Worm (Caenorhabditis elegans) whole organism, young adult: ENCODE measurements around the gene unc-4.

ENCODE experiments used
- B0019.2 ChIP-seq: fragments of 200-800 bp; sonication (Bioruptor generic); conservative IDR thresholded peaks from 2 replicates; pipeline ENCODE4 v1.3.6; 2022; ENCODE audit warnings: missing genetic modification reagents, missing genetic modification characterization, missing compliant biosample characterization
- F10E7.11 ChIP-seq: sonication (generic microtip); optimal IDR thresholded peaks from 2 replicates; lab custom pipeline; 2017; ENCODE audit warnings: mild to moderate bottlenecking, missing genetic modification characterization, moderate library complexity, missing compliant biosample characterization
- F33H1.4 ChIP-seq: fragments of 200-800 bp; sonication (Bioruptor generic); IDR thresholded peaks from 2 replicates; pipeline ENCODE4 v1.3.6; 2022; ENCODE audit warnings: missing genetic modification reagents, missing genetic modification characterization, missing compliant biosample characterization
- F37B4.10 ChIP-seq: fragments of 200-800 bp; sonication (Bioruptor generic); IDR thresholded peaks from 2 replicates; pipeline ENCODE4 v1.3.6; 2022; ENCODE audit warnings: missing genetic modification characterization, missing compliant biosample characterization
- F52B5.7 ChIP-seq: sonication (generic microtip); optimal IDR thresholded peaks from 2 replicates; lab custom pipeline; 2016; ENCODE audit warnings: mild to moderate bottlenecking, missing genetic modification characterization, missing compliant biosample characterization
- F57C9.4 ChIP-seq: sonication (generic microtip); optimal IDR thresholded peaks from 2 replicates; lab custom pipeline; 2017; ENCODE audit warnings: mild to moderate bottlenecking, missing genetic modification characterization, missing compliant biosample characterization
- T07F8.4 ChIP-seq: sonication (generic microtip); optimal IDR thresholded peaks from 2 replicates; lab custom pipeline; 2016; ENCODE audit warnings: mild to moderate bottlenecking, missing genetic modification characterization, moderate library complexity, missing compliant biosample characterization
- T26A5.8 ChIP-seq: sonication (generic microtip); optimal IDR thresholded peaks from 2 replicates; lab custom pipeline; 2016; ENCODE audit warnings: missing genetic modification characterization, missing compliant biosample characterization
- Y53F4B.3 ChIP-seq: fragments of 200-800 bp; sonication (Bioruptor generic); IDR thresholded peaks from 2 replicates; pipeline ENCODE4 v1.3.6; 2022; ENCODE audit warnings: missing genetic modification reagents, missing genetic modification characterization, missing compliant biosample characterization
- Y53G8AR.9 ChIP-seq: fragments of 200-800 bp; sonication (Bioruptor generic); conservative IDR thresholded peaks from 2 replicates; pipeline ENCODE4 v1.3.6; 2022; ENCODE audit warnings: missing genetic modification reagents, missing genetic modification characterization, missing compliant biosample characterization
- aptf-3 ChIP-seq: fragments of 200-800 bp; sonication (Bioruptor generic); IDR thresholded peaks from 2 replicates; pipeline ENCODE4 v1.3.6; 2022; ENCODE audit warnings: missing genetic modification characterization, missing compliant biosample characterization
- atf-7 ChIP-seq: sonication (generic microtip); optimal IDR thresholded peaks from 2 replicates; lab custom pipeline; 2017; ENCODE audit warnings: mild to moderate bottlenecking, missing genetic modification characterization, missing compliant biosample characterization
- attf-6 ChIP-seq: fragments of 200-800 bp; sonication (Bioruptor generic); IDR thresholded peaks from 2 replicates; pipeline ENCODE4 v1.3.6; 2022; ENCODE audit warnings: missing genetic modification reagents, missing genetic modification characterization, missing compliant biosample characterization
- bed-2 ChIP-seq: fragments of 200-800 bp; sonication (Bioruptor generic); IDR thresholded peaks from 2 replicates; pipeline ENCODE4 v1.3.6; 2022; ENCODE audit warnings: missing genetic modification reagents, missing genetic modification characterization, missing compliant biosample characterization
- ceh-27 ChIP-seq: fragments of 200-800 bp; sonication (Bioruptor generic); optimal IDR thresholded peaks from 2 replicates; lab custom pipeline; 2018; ENCODE audit warnings: mild to moderate bottlenecking, missing genetic modification characterization, moderate library complexity, missing compliant biosample characterization
- ceh-58 ChIP-seq: fragments of 200-800 bp; sonication (Bioruptor generic); IDR thresholded peaks from 2 replicates; pipeline ENCODE4 v1.3.6; 2022; ENCODE audit warnings: missing genetic modification characterization, missing compliant biosample characterization
- ceh-79 ChIP-seq: sonication (generic microtip); optimal IDR thresholded peaks from 2 replicates; lab custom pipeline; 2017; ENCODE audit warnings: mild to moderate bottlenecking, missing genetic modification characterization, missing compliant biosample characterization
- ceh-91 ChIP-seq: fragments of 200-800 bp; sonication (Bioruptor generic); IDR thresholded peaks from 2 replicates; pipeline ENCODE4 v1.3.6; 2022; ENCODE audit warnings: missing genetic modification reagents, missing genetic modification characterization, missing compliant biosample characterization
- die-1 ChIP-seq: sonication (generic microtip); optimal IDR thresholded peaks from 2 replicates; lab custom pipeline; 2016; ENCODE audit warnings: missing genotype, mild to moderate bottlenecking, missing genetic modification characterization, missing compliant biosample characterization
- dox-1 ChIP-seq: fragments of 200-800 bp; sonication (Bioruptor generic); IDR thresholded peaks from 2 replicates; pipeline ENCODE4 v1.3.6; 2022; ENCODE audit warnings: missing genetic modification reagents, missing genetic modification characterization, missing compliant biosample characterization
- dpl-1 ChIP-seq: fragments of 150-350 bp; optimal IDR thresholded peaks from 2 replicates; lab custom pipeline; 2014; ENCODE audit warnings: missing biosample characterization, missing genetic modification reagents, missing genetic modification characterization
- efl-1 ChIP-seq: fragments of 150-350 bp; optimal IDR thresholded peaks from 2 replicates; lab custom pipeline; 2014; ENCODE audit warnings: missing biosample characterization, missing genetic modification reagents, missing genetic modification characterization
- egl-18 ChIP-seq: fragments of 200-800 bp; sonication (Bioruptor generic); IDR thresholded peaks from 2 replicates; pipeline ENCODE4 v1.3.6; 2022; ENCODE audit warnings: missing genetic modification reagents, missing genetic modification characterization, missing compliant biosample characterization
- ekl-4 ChIP-seq: fragments of 200-800 bp; sonication (Bioruptor generic); IDR thresholded peaks from 2 replicates; pipeline ENCODE4 v1.3.6; 2022; ENCODE audit warnings: missing genetic modification reagents, missing genetic modification characterization, missing compliant biosample characterization
- ets-4 ChIP-seq: fragments of 200-800 bp; sonication (Bioruptor generic); optimal IDR thresholded peaks from 2 replicates; lab custom pipeline; 2018; ENCODE audit warnings: mild to moderate bottlenecking, missing genetic modification characterization, missing compliant biosample characterization
- hlh-12 ChIP-seq: sonication (generic microtip); optimal IDR thresholded peaks from 2 replicates; lab custom pipeline; 2016; ENCODE audit warnings: missing genetic modification characterization, missing compliant biosample characterization
- hmg-1.2 ChIP-seq: fragments of 200-800 bp; sonication (Bioruptor generic); IDR thresholded peaks from 2 replicates; pipeline ENCODE4 v1.3.6; 2022; ENCODE audit warnings: missing genetic modification reagents, missing genetic modification characterization, missing compliant biosample characterization
- hrde-1 ChIP-seq: sonication (generic microtip); optimal IDR thresholded peaks from 2 replicates; lab custom pipeline; 2016; ENCODE audit warnings: missing genetic modification characterization, mild to moderate bottlenecking, missing compliant biosample characterization, moderate library complexity, missing genotype, missing genetic modification reagents, borderline replicate concordance
- hsf-1 ChIP-seq: fragments of 200-800 bp; sonication (Bioruptor generic); IDR thresholded peaks from 2 replicates; pipeline ENCODE4 v1.3.6; 2022; ENCODE audit warnings: missing genetic modification reagents, missing genetic modification characterization, missing compliant biosample characterization
- let-526 ChIP-seq: fragments of 200-800 bp; sonication (Bioruptor generic); IDR thresholded peaks from 2 replicates; pipeline ENCODE4 v1.3.6; 2022; ENCODE audit warnings: missing genetic modification reagents, missing genetic modification characterization, missing compliant biosample characterization
- lin-35 ChIP-seq, 3 experiments: fragments of 150-350 bp in 2 of 3; sonication (generic microtip) in 1 of 3; optimal IDR thresholded peaks; 2 replicates each; lab custom pipeline; 2014 to 2018; ENCODE audit warnings: missing biosample characterization in 3 of 3, missing genetic modification characterization in 3 of 3, missing genetic modification reagents in 3 of 3
- lin-54 ChIP-seq: fragments of 200-800 bp; sonication (Bioruptor generic); optimal IDR thresholded peaks from 2 replicates; lab custom pipeline; 2018; ENCODE audit warnings: mild to moderate bottlenecking, missing genetic modification characterization, missing compliant biosample characterization
- lsl-1 ChIP-seq: fragments of 200-800 bp; sonication (Bioruptor generic); optimal IDR thresholded peaks from 2 replicates; lab custom pipeline; 2018; ENCODE audit warnings: mild to moderate bottlenecking, missing genetic modification characterization, moderate library complexity, missing compliant biosample characterization
- lsy-27 ChIP-seq: sonication (generic microtip); optimal IDR thresholded peaks from 2 replicates; lab custom pipeline; 2017; ENCODE audit warnings: missing genetic modification characterization, mild to moderate bottlenecking, missing compliant biosample characterization, antibody characterized with exemption, missing genotype, borderline replicate concordance; ENCODE audit not compliant: insufficient read depth
- madf-3 ChIP-seq: fragments of 200-800 bp; sonication (Bioruptor generic); IDR thresholded peaks from 2 replicates; pipeline ENCODE4 v1.3.6; 2022; ENCODE audit warnings: missing genetic modification reagents, missing genetic modification characterization, missing compliant biosample characterization
- mel-28 ChIP-seq: sonication (generic microtip); optimal IDR thresholded peaks from 2 replicates; lab custom pipeline; 2016; ENCODE audit warnings: borderline replicate concordance, mild to moderate bottlenecking, missing genetic modification characterization, missing compliant biosample characterization
- mxl-1 ChIP-seq: sonication (generic microtip); optimal IDR thresholded peaks from 2 replicates; lab custom pipeline; 2016; ENCODE audit warnings: missing genetic modification characterization, missing compliant biosample characterization
- nfya-1 ChIP-seq: sonication (generic microtip); optimal IDR thresholded peaks from 2 replicates; lab custom pipeline; 2017; ENCODE audit warnings: antibody characterized with exemption, missing compliant biosample characterization, missing genetic modification characterization, borderline replicate concordance; ENCODE audit not compliant: insufficient read depth
- nfyb-1 ChIP-seq: fragments of 200-800 bp; sonication (Bioruptor generic); IDR thresholded peaks from 2 replicates; pipeline ENCODE4 v1.3.6; 2022; ENCODE audit warnings: missing genetic modification reagents, missing genetic modification characterization, missing compliant biosample characterization
- nhr-120 ChIP-seq: fragments of 200-800 bp; sonication (Bioruptor generic); IDR thresholded peaks from 2 replicates; pipeline ENCODE4 v1.3.6; 2022; ENCODE audit warnings: missing genetic modification characterization, missing compliant biosample characterization
- rcor-1 ChIP-seq: fragments of 200-800 bp; sonication (Bioruptor generic); IDR thresholded peaks from 2 replicates; pipeline ENCODE4 v1.3.6; 2022; ENCODE audit warnings: missing genetic modification reagents, missing genetic modification characterization, missing compliant biosample characterization
- snpc-1.3 ChIP-seq: sonication (generic microtip); optimal IDR thresholded peaks from 2 replicates; lab custom pipeline; 2017; ENCODE audit warnings: missing genetic modification characterization, mild to moderate bottlenecking, missing compliant biosample characterization, antibody characterized with exemption, moderate library complexity, missing genotype, missing genetic modification reagents; ENCODE audit not compliant: insufficient read depth
- snpc-3.4 ChIP-seq: sonication (generic microtip); optimal IDR thresholded peaks from 2 replicates; lab custom pipeline; 2017; ENCODE audit warnings: missing genetic modification characterization, mild to moderate bottlenecking, missing compliant biosample characterization, antibody characterized with exemption, moderate library complexity, missing genotype, missing genetic modification reagents
- somi-1 ChIP-seq: fragments of 200-800 bp; sonication (Bioruptor generic); optimal IDR thresholded peaks from 2 replicates; lab custom pipeline; 2018; ENCODE audit warnings: mild to moderate bottlenecking, missing genetic modification characterization, missing compliant biosample characterization
- sptf-2 ChIP-seq: fragments of 200-800 bp; sonication (Bioruptor generic); optimal IDR thresholded peaks from 2 replicates; lab custom pipeline; 2018; ENCODE audit warnings: mild to moderate bottlenecking, missing genetic modification characterization, missing compliant biosample characterization
- tbp1 ChIP-seq: fragments of 200-800 bp; sonication (Bioruptor generic); optimal IDR thresholded peaks from 2 replicates; lab custom pipeline; 2018; ENCODE audit warnings: mild to moderate bottlenecking, missing genetic modification characterization, missing compliant biosample characterization
- zfh-2 ChIP-seq: fragments of 200-800 bp; sonication (Bioruptor generic); conservative IDR thresholded peaks from 2 replicates; pipeline ENCODE4 v1.3.6; 2022; ENCODE audit warnings: missing genetic modification reagents, missing genetic modification characterization, missing compliant biosample characterization
- ztf-18 ChIP-seq: sonication (generic microtip); optimal IDR thresholded peaks from 2 replicates; lab custom pipeline; 2016; ENCODE audit warnings: missing genotype, mild to moderate bottlenecking, missing genetic modification characterization, missing compliant biosample characterization
- ztf-3 ChIP-seq: fragments of 200-800 bp; sonication (Bioruptor generic); optimal IDR thresholded peaks from 2 replicates; lab custom pipeline; 2018; ENCODE audit warnings: mild to moderate bottlenecking, missing genetic modification characterization, missing compliant biosample characterization

Gene unc-4

DNA sequence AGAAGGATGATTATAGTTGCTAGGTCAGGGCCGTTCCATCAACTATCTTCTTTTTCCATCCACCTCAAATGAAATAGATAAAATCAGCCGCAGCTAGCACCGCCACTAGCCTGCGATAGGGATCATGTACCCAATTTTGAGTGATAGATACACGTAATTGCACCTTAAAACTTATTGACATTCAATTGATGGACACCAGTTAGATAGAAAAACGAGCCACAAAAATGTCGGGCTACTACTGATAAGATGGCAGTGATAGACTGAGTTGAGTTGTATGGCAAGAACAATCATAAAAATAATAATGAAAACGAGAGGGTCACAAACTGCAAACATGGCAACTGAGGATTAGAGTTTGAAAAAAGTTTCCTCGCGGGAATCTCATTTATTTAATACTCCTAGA lies 8.4 kb downstream of the unc-4 start:
- TF ChIP-seq ceh-91 (GFP tag; lab: Robert Waterston, UW) (no peak), ztf-3 (GFP tag; lab: Kevin White, UChicago) (no peak), lin-54 (GFP tag; lab: Kevin White, UChicago) (peak; percentile 21), attf-6 (GFP tag; lab: Robert Waterston, UW) (no peak), ztf-18 (tag; lab: Kevin White, UChicago) (no peak), ceh-79 (no peak), T07F8.4 (no peak), F52B5.7 (tag; lab: Kevin White, UChicago) (no peak), nhr-120 (GFP tag; lab: Robert Waterston, UW) (no peak), ets-4 (GFP tag; lab: Kevin White, UChicago) (peak; percentile 71), somi-1 (GFP tag; lab: Kevin White, UChicago) (no peak), F57C9.4 (tag; lab: Kevin White, UChicago) (no peak), hsf-1 (GFP tag; lab: Robert Waterston, UW) (no peak), ceh-58 (no peak), F37B4.10 (GFP tag; lab: Robert Waterston, UW) (no peak), B0019.2 (GFP tag; lab: Robert Waterston, UW) (no peak), mxl-1 (tag; lab: Kevin White, UChicago) (no peak), madf-3 (no peak), lsl-1 (GFP tag; lab: Kevin White, UChicago) (no peak), zfh-2 (GFP tag; lab: Robert Waterston, UW) (no peak), sptf-2 (no peak), ceh-27 (GFP tag; lab: Kevin White, UChicago) (no peak), hmg-1.2 (GFP tag; lab: Robert Waterston, UW) (no peak), mel-28 (tag; lab: Kevin White, UChicago) (no peak), egl-18 (GFP tag; lab: Robert Waterston, UW) (no peak), efl-1 (GFP tag; lab: Kevin White, UChicago) (no peak), Y53F4B.3 (GFP tag; lab: Robert Waterston, UW) (no peak), snpc-3.4 (no peak), dox-1 (peak; percentile 38; the same call in 1 of the 2 replicates), hrde-1 (tag; lab: Kevin White, UChicago) (no peak), tbp1 (GFP tag; lab: Kevin White, UChicago) (peak; percentile 4), let-526 (GFP tag; lab: Robert Waterston, UW) (no peak), hlh-12 (tag; lab: Kevin White, UChicago) (no peak), lin-35 (GFP tag; optimal IDR thresholded peaks at IDR 0.05; lab: Kevin White, UChicago) (no peak), Y53G8AR.9 (GFP tag; lab: Robert Waterston, UW) (no peak), T26A5.8 (tag; lab: Kevin White, UChicago) (no peak), F33H1.4 (GFP tag; lab: Robert Waterston, UW) (no peak), nfyb-1 (GFP tag; lab: Robert Waterston, UW) (peak; percentile 21; the same call in 1 of the 2 replicates), ekl-4 (GFP tag; lab: Robert Waterston, UW) (peak; percentile 13; the same call in 1 of the 2 replicates), rcor-1 (GFP tag; lab: Robert Waterston, UW) (no peak), atf-7 (tag; lab: Kevin White, UChicago) (peak; percentile 26), dpl-1 (GFP tag; lab: Kevin White, UChicago) (no peak), aptf-3 (GFP tag; lab: Robert Waterston, UW) (no peak), die-1 (tag; lab: Kevin White, UChicago) (no peak), bed-2 (no peak), snpc-1.3 (no peak), nfya-1 (tag; lab: Kevin White, UChicago) (no peak), F10E7.11 (tag; lab: Kevin White, UChicago) (no peak), lsy-27 (no peak)
